Fruit fly (Drosophila melanogaster) Kc167 (cell line): ENCODE measurements around the gene CG4073.

ENCODE experiments used
- Myc ChIP-seq: fragments of >200 bp; optimal IDR thresholded peaks from 2 replicates; lab custom pipeline; 2017; ENCODE audit warnings: missing external identifiers
- Sin3A ChIP-seq: fragments of >200 bp; optimal IDR thresholded peaks from 2 replicates; lab custom pipeline; 2018; ENCODE audit warnings: missing external identifiers
- h ChIP-seq: fragments of >200 bp; optimal IDR thresholded peaks from 3 replicates; lab custom pipeline; 2018; ENCODE audit warnings: missing external identifiers
- psq ChIP-seq: fragments of >200 bp; optimal IDR thresholded peaks from 2 replicates; lab custom pipeline; 2017; ENCODE audit warnings: missing external identifiers
- ttk ChIP-seq: sonication (Bioruptor generic); optimal IDR thresholded peaks from 2 replicates; lab custom pipeline; 2017; ENCODE audit warnings: missing external identifiers

DNA sequence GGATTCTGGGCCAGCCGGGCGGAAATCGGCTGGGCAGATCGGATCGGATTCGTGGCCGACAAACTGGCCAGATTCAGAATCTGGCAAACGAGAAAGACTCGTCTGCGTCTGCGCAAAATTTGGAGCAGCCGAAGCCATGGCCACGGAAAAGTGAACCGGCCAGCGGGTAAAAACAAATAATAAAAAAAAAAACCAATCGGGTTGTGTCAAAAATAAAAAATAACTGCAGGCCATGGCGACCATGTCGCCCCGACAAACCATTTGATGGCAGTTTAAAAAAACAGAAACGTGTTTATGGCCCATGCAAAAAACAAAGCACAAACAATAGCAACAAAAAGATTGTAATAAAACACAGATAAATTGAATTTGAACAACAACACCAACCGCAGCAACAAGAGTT, 26.4 kb upstream of the CG4073 start:
- TF ChIP-seq psq (lab: Kevin White, UChicago) (no peak), ttk (lab: Kevin White, UChicago) (no peak), h (lab: Kevin White, UChicago) (no peak), Myc (lab: Kevin White, UChicago) (no peak), Sin3A (no peak)
